Worm (Caenorhabditis elegans) whole organism, L1 larva: ENCODE data around the gene elt-4.

Experiments used
- aha-1 ChIP-seq: fragments of 150-350 bp; optimal IDR thresholded peaks from 2 replicates; lab custom pipeline; 2014; ENCODE audit warnings: missing biosample characterization, missing genetic modification characterization
- alr-1 ChIP-seq: fragments of 200-800 bp; sonication (Bioruptor generic); optimal IDR thresholded peaks from 2 replicates; lab custom pipeline; 2018; ENCODE audit warnings: borderline replicate concordance, mild to moderate bottlenecking, missing genetic modification characterization, missing compliant biosample characterization
- aly-2 ChIP-seq: fragments of 150-350 bp; optimal IDR thresholded peaks from 2 replicates; lab custom pipeline; 2014; ENCODE audit warnings: missing biosample characterization, missing genetic modification characterization
- ceh-8 ChIP-seq: fragments of 200-800 bp; sonication (Bioruptor generic); optimal IDR thresholded peaks from 2 replicates; lab custom pipeline; 2018; ENCODE audit warnings: mild to moderate bottlenecking, missing genetic modification characterization, moderate library complexity, missing compliant biosample characterization
- isw-1 ChIP-seq: fragments of 200-800 bp; sonication (Bioruptor generic); IDR thresholded peaks from 2 replicates; pipeline ENCODE4 v1.3.6; 2022; ENCODE audit warnings: missing genetic modification characterization, missing compliant biosample characterization
- mab-9 ChIP-seq: fragments of 200-800 bp; sonication (Bioruptor generic); IDR thresholded peaks from 2 replicates; pipeline ENCODE4 v1.3.6; 2022; ENCODE audit warnings: missing genetic modification reagents, missing genetic modification characterization, missing compliant biosample characterization
- nhr-90 ChIP-seq: sonication (generic microtip); optimal IDR thresholded peaks from 2 replicates; lab custom pipeline; 2016; ENCODE audit warnings: mild to moderate bottlenecking, missing genetic modification characterization, missing compliant biosample characterization; ENCODE audit not compliant: poor library complexity
- snpc-4 ChIP-seq: fragments of 150-350 bp; optimal IDR thresholded peaks from 2 replicates; lab custom pipeline; 2014; ENCODE audit warnings: missing biosample characterization, missing genetic modification characterization
- sptf-1 ChIP-seq: fragments of 150-350 bp; optimal IDR thresholded peaks from 2 replicates; lab custom pipeline; 2014; ENCODE audit warnings: missing biosample characterization, missing genetic modification characterization
- tbx-2 ChIP-seq: sonication (generic microtip); optimal IDR thresholded peaks from 2 replicates; lab custom pipeline; 2016; ENCODE audit warnings: missing genetic modification characterization, missing compliant biosample characterization
- xbp-1 ChIP-seq: sonication (generic microtip); optimal IDR thresholded peaks from 2 replicates; lab custom pipeline; 2016; ENCODE audit warnings: missing genetic modification characterization, missing compliant biosample characterization

ce11 chrX:10482272-10482671 lies 6.9 kb downstream of the elt-4 start:
- TF ChIP-seq sptf-1 (tag; lab: Kevin White, UChicago) (no peak), aly-2 (tag; lab: Kevin White, UChicago) (no peak), ceh-8 (no peak), snpc-4 (no peak), mab-9 (GFP tag; lab: Robert Waterston, UW) (no peak), isw-1 (no peak), xbp-1 (tag; lab: Kevin White, UChicago) (no peak), alr-1 (no peak), aha-1 (tag; lab: Kevin White, UChicago) (no peak), tbx-2 (tag; lab: Kevin White, UChicago) (no peak), nhr-90 (tag; lab: Kevin White, UChicago) (no peak)
